Worm (Caenorhabditis elegans) whole organism, late embryonic: ENCODE results near the gene Y54G11A.2.

Source experiments
- F13H6.1 ChIP-seq: sonication (generic microtip); optimal IDR thresholded peaks from 2 replicates; lab custom pipeline; 2016; ENCODE audit warnings: missing genetic modification characterization, missing compliant biosample characterization
- ama-1 ChIP-seq: fragments of 150-350 bp; optimal IDR thresholded peaks from 2 replicates; lab custom pipeline; 2014
- dve-1 ChIP-seq: sonication (generic microtip); optimal IDR thresholded peaks from 2 replicates; lab custom pipeline; 2017; ENCODE audit warnings: antibody characterized with exemption, mild to moderate bottlenecking, missing genetic modification characterization, missing compliant biosample characterization
- hlh-30 ChIP-seq: sonication (generic microtip); optimal IDR thresholded peaks from 2 replicates; lab custom pipeline; 2017; ENCODE audit warnings: antibody characterized with exemption, missing genetic modification characterization, missing compliant biosample characterization; ENCODE audit not compliant: insufficient read depth
- lin-11 ChIP-seq: fragments of 200-800 bp; sonication (Bioruptor generic); optimal IDR thresholded peaks from 2 replicates; lab custom pipeline; 2018; ENCODE audit warnings: mild to moderate bottlenecking, missing genetic modification characterization, missing compliant biosample characterization
- nfya-1 ChIP-seq: sonication (generic microtip); optimal IDR thresholded peaks from 2 replicates; lab custom pipeline; 2017; ENCODE audit warnings: missing genetic modification characterization, mild to moderate bottlenecking, missing compliant biosample characterization, antibody characterized with exemption, moderate library complexity
- nhr-11 ChIP-seq: fragments of 150-350 bp; optimal IDR thresholded peaks from 2 replicates; lab custom pipeline; 2014; ENCODE audit warnings: missing biosample characterization, missing genetic modification characterization
- pax-1 ChIP-seq: fragments of 150-350 bp; optimal IDR thresholded peaks from 2 replicates; lab custom pipeline; 2014; ENCODE audit warnings: missing biosample characterization, missing genetic modification characterization
- ttx-3 ChIP-seq: sonication (generic microtip); optimal IDR thresholded peaks from 2 replicates; lab custom pipeline; 2016; ENCODE audit warnings: missing genetic modification reagents, missing genetic modification characterization, missing compliant biosample characterization

ce11 chrII:14255850-14256249, 3.7 kb downstream of the Y54G11A.2 start:
- TF ChIP-seq ama-1 (lab: Kevin White, UChicago) (no peak), lin-11 (no peak), F13H6.1 (tag; lab: Kevin White, UChicago) (no peak), nhr-11 (tag; lab: Kevin White, UChicago) (no peak), dve-1 (tag; lab: Kevin White, UChicago) (no peak), nfya-1 (tag; lab: Kevin White, UChicago) (no peak), pax-1 (no peak), ttx-3 (tag; lab: Kevin White, UChicago) (no peak), hlh-30 (tag; lab: Kevin White, UChicago) (no peak)
